Worm (Caenorhabditis elegans) whole organism, young adult: ENCODE data around the gene mlp-1.

Experiments
- Y79H2A.3 ChIP-seq: fragments of 200-800 bp; sonication (Bioruptor generic); conservative IDR thresholded peaks from 2 replicates; pipeline ENCODE4 v1.3.6; 2022; ENCODE audit warnings: missing genetic modification reagents, missing genetic modification characterization, missing compliant biosample characterization
- ama-1 ChIP-seq, 3 experiments: fragments of 150-350 bp in 1 of 3; sonication (generic microtip) in 2 of 3; optimal IDR thresholded peaks; 2 replicates each; lab custom pipeline; 2014 to 2018; ENCODE audit warnings: missing biosample characterization in 2 of 3, missing genetic modification characterization in 2 of 3, missing genetic modification reagents in 2 of 3
- him-1 ChIP-seq: sonication (generic microtip); optimal IDR thresholded peaks from 2 replicates; lab custom pipeline; 2016; ENCODE audit warnings: missing genotype, missing genetic modification reagents, missing genetic modification characterization, missing compliant biosample characterization
- nfya-2 ChIP-seq: fragments of 200-800 bp; sonication (Bioruptor generic); IDR thresholded peaks from 2 replicates; pipeline ENCODE4 v1.3.6; 2022; ENCODE audit warnings: missing genetic modification reagents, missing genetic modification characterization, missing compliant biosample characterization
- snpc-1.3 ChIP-seq: sonication (generic microtip); optimal IDR thresholded peaks from 2 replicates; lab custom pipeline; 2017; ENCODE audit warnings: missing genetic modification characterization, mild to moderate bottlenecking, missing compliant biosample characterization, antibody characterized with exemption, moderate library complexity, missing genotype, missing genetic modification reagents; ENCODE audit not compliant: insufficient read depth
- snpc-4 ChIP-seq, 5 experiments: fragments of 150-350 bp in 1 of 5; sonication (generic microtip) in 4 of 5; optimal IDR thresholded peaks; 2 replicates each; lab custom pipeline; 2014 to 2018; ENCODE audit warnings: missing genetic modification characterization in 5 of 5, missing biosample characterization in 3 of 5, antibody characterized with exemption in 2 of 5, mild to moderate bottlenecking in 2 of 5, missing compliant biosample characterization in 2 of 5, missing genotype in 2 of 5, moderate library complexity in 2 of 5, missing genetic modification reagents in 1 of 5
- unc-62 ChIP-seq: fragments of 150-350 bp; optimal IDR thresholded peaks from 2 replicates; lab custom pipeline; 2014; ENCODE audit warnings: missing biosample characterization, missing genetic modification reagents, missing genetic modification characterization

DNA sequence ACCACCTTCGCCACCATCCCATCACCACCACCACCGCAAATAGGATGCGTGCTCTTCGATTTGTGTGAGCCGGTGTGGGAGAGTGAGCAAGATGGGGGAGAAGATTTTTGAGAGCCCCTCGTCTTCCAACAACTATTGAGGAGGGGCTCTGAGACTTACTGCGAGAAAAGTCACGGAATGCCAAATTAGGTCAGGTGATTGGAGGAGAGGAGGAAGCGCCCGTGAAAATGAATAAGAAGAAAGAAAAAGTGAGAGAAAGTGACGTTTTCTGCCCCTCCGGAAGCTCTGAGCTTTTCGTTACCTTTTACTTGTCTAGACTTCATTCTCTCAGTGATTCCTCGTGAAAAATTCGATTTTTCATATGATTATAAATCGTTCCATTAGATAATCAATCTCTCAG, 23.8 kb upstream of the mlp-1 start:
- TF ChIP-seq Y79H2A.3 (no peak), snpc-4 (GFP tag; optimal IDR thresholded peaks at IDR 0.05; lab: Kevin White, UChicago) (no peak), snpc-4 (tag; optimal IDR thresholded peaks at IDR 0.05; lab: Kevin White, UChicago) (no peak), him-1 (tag; lab: Kevin White, UChicago) (no peak), ama-1 (optimal IDR thresholded peaks at IDR 0.05; lab: Kevin White, UChicago) (no peak), ama-1 (GFP tag; optimal IDR thresholded peaks at IDR 0.05; lab: Kevin White, UChicago) (no peak), nfya-2 (GFP tag; lab: Robert Waterston, UW) (no peak), unc-62 (GFP tag; lab: Kevin White, UChicago) (no peak), snpc-1.3 (tag; lab: Kevin White, UChicago) (no peak)
